Fruit fly (Drosophila melanogaster) whole organism, embryonic: Measurements from ENCODE around the gene Obp99d.

Experiments used
- Ada2b ChIP-seq: fragments of 200-800 bp; sonication (Bioruptor generic); IDR thresholded peaks from 2 replicates; pipeline ENCODE4 v1.3.6; 2022; ENCODE audit warnings: missing biosample characterization, missing genetic modification characterization
- Bdp1 ChIP-seq: fragments of 200-800 bp; sonication (Bioruptor generic); optimal IDR thresholded peaks from 3 replicates; lab custom pipeline; 2016; ENCODE audit warnings: missing biosample characterization, missing genetic modification characterization
- CG10274 ChIP-seq: fragments of 200-800 bp; sonication (Bioruptor generic); optimal IDR thresholded peaks from 3 replicates; lab custom pipeline; 2017; ENCODE audit warnings: missing biosample characterization, mild to moderate bottlenecking, missing genetic modification characterization
- CG10431 ChIP-seq: fragments of 200-800 bp; sonication (Bioruptor generic); optimal IDR thresholded peaks from 3 replicates; lab custom pipeline; 2018; ENCODE audit warnings: missing biosample characterization, mild to moderate bottlenecking, missing genetic modification characterization
- CG11085 ChIP-seq: fragments of 200-800 bp; sonication (Bioruptor generic); IDR thresholded peaks from 2 replicates; pipeline ENCODE4 v1.3.6; 2022; ENCODE audit warnings: missing biosample characterization, missing genetic modification characterization
- CG11093 ChIP-seq: fragments of 200-800 bp; sonication (Bioruptor generic); IDR thresholded peaks from 3 replicates; pipeline ENCODE4 v1.3.6; 2022; ENCODE audit warnings: missing biosample characterization, missing genetic modification characterization
- CG11398 ChIP-seq: fragments of 200-800 bp; sonication (Bioruptor generic); optimal IDR thresholded peaks from 2 replicates; lab custom pipeline; 2016; ENCODE audit warnings: missing biosample characterization, missing genetic modification characterization
- CG11696 ChIP-seq: fragments of 200-800 bp; sonication (Bioruptor generic); IDR thresholded peaks from 2 replicates; pipeline ENCODE4 v1.3.6; 2022; ENCODE audit warnings: missing biosample characterization, missing genetic modification characterization
- CG12299 ChIP-seq: fragments of 200-800 bp; sonication (Bioruptor generic); optimal IDR thresholded peaks from 2 replicates; lab custom pipeline; 2018; ENCODE audit warnings: missing biosample characterization, mild to moderate bottlenecking, missing genetic modification characterization
- CG14441 ChIP-seq: fragments of 200-800 bp; sonication (Bioruptor generic); IDR thresholded peaks from 2 replicates; pipeline ENCODE4 v1.3.6; 2022; ENCODE audit warnings: missing biosample characterization, missing genetic modification characterization
- CG14710 ChIP-seq: fragments of 200-800 bp; sonication (Bioruptor generic); optimal IDR thresholded peaks from 3 replicates; lab custom pipeline; 2019; ENCODE audit warnings: missing biosample characterization, mild to moderate bottlenecking, missing genetic modification characterization, moderate library complexity
- CG17361 ChIP-seq: fragments of 200-800 bp; sonication (Bioruptor generic); IDR thresholded peaks from 3 replicates; pipeline ENCODE4 v1.3.6; 2022; ENCODE audit warnings: missing biosample characterization, missing genetic modification characterization
- CG17385 ChIP-seq: fragments of 200-800 bp; sonication (Bioruptor generic); optimal IDR thresholded peaks from 3 replicates; lab custom pipeline; 2018; ENCODE audit warnings: missing biosample characterization, mild to moderate bottlenecking, missing genetic modification characterization
- CG18599 ChIP-seq: fragments of 200-800 bp; sonication (Bioruptor generic); optimal IDR thresholded peaks from 3 replicates; lab custom pipeline; 2017; ENCODE audit warnings: missing biosample characterization, missing genetic modification characterization, mild to moderate bottlenecking, moderate library complexity, missing genetic modification reagents
- CG2712 ChIP-seq: fragments of 200-800 bp; optimal IDR thresholded peaks from 3 replicates; lab custom pipeline; 2019; ENCODE audit warnings: missing biosample characterization, mild to moderate bottlenecking, missing genetic modification characterization, moderate library complexity
- CG2889 ChIP-seq: fragments of 200-800 bp; sonication (Bioruptor generic); IDR thresholded peaks from 3 replicates; pipeline ENCODE4 v1.3.6; 2022; ENCODE audit warnings: missing biosample characterization, missing genetic modification characterization
- CG33557 ChIP-seq: fragments of 200-800 bp; sonication (Bioruptor generic); optimal IDR thresholded peaks from 2 replicates; lab custom pipeline; 2019; ENCODE audit warnings: missing biosample characterization, mild to moderate bottlenecking, missing genetic modification characterization, moderate library complexity
- CG4328 ChIP-seq: fragments of 200-800 bp; sonication (Bioruptor generic); optimal IDR thresholded peaks from 3 replicates; lab custom pipeline; 2017; ENCODE audit warnings: missing biosample characterization, missing genetic modification reagents, missing genetic modification characterization
- CG8290 ChIP-seq, 3 experiments: fragments of 200-800 bp; sonication (Bioruptor generic); optimal IDR thresholded peaks; 2 replicates each; lab custom pipeline; 2016 to 2019; ENCODE audit warnings: missing biosample characterization in 3 of 3, missing genetic modification characterization in 3 of 3, mild to moderate bottlenecking in 2 of 3, moderate library complexity in 1 of 3
- CG8944 ChIP-seq: fragments of 200-800 bp; sonication (Bioruptor generic); optimal IDR thresholded peaks from 3 replicates; lab custom pipeline; 2016; ENCODE audit warnings: missing biosample characterization, missing genetic modification characterization
- CG9817 ChIP-seq: fragments of 200-800 bp; sonication (Bioruptor generic); optimal IDR thresholded peaks from 2 replicates; lab custom pipeline; 2018; ENCODE audit warnings: missing biosample characterization, mild to moderate bottlenecking, missing genetic modification characterization, moderate library complexity
- Eip74EF ChIP-seq, 2 experiments: fragments of 200-800 bp in 1 of 2; fragments of >200 bp in 1 of 2; sonication (Bioruptor generic) in 1 of 2; optimal IDR thresholded peaks; 2 replicates each; lab custom pipeline; 2017 to 2019; ENCODE audit warnings: missing biosample characterization in 2 of 2, missing genetic modification characterization in 2 of 2, mild to moderate bottlenecking in 1 of 2, moderate library complexity in 1 of 2
- GATAe ChIP-seq: fragments of 200-800 bp; sonication (Bioruptor generic); conservative IDR thresholded peaks from 2 replicates; pipeline ENCODE4 v1.3.6; 2022; ENCODE audit warnings: missing biosample characterization, missing genetic modification characterization
- HLH3B ChIP-seq: fragments of 200-800 bp; sonication (Bioruptor generic); IDR thresholded peaks from 2 replicates; pipeline ENCODE4 v1.3.6; 2022; ENCODE audit warnings: missing biosample characterization, missing genetic modification characterization
- Jarid2 ChIP-seq: fragments of 200-800 bp; sonication (Bioruptor generic); optimal IDR thresholded peaks from 3 replicates; lab custom pipeline; 2017; ENCODE audit warnings: mild to moderate bottlenecking, missing biosample characterization, missing genetic modification reagents, missing genetic modification characterization
- Mad ChIP-seq: fragments of 200-800 bp; sonication (Bioruptor generic); optimal IDR thresholded peaks from 2 replicates; lab custom pipeline; 2016; ENCODE audit warnings: missing biosample characterization, missing genetic modification characterization
- Nf-YC ChIP-seq: fragments of 200-800 bp; optimal IDR thresholded peaks from 3 replicates; lab custom pipeline; 2019; ENCODE audit warnings: missing biosample characterization, mild to moderate bottlenecking, missing genetic modification characterization, moderate library complexity
- Side ChIP-seq: fragments of 200-800 bp; sonication (Bioruptor generic); optimal IDR thresholded peaks from 2 replicates; lab custom pipeline; 2016; ENCODE audit warnings: missing biosample characterization, missing genetic modification characterization
- Trl ChIP-seq, 3 experiments: fragments of >200 bp in 2 of 3; fragments of 200-800 bp in 1 of 3; sonication (Bioruptor generic) in 1 of 3; optimal IDR thresholded peaks; 2 replicates in 1 of 3; 3 replicates in 2 of 3; lab custom pipeline; 2016 to 2017; ENCODE audit warnings: missing biosample characterization in 1 of 3, missing genetic modification characterization in 1 of 3
- YL-1 ChIP-seq: fragments of 200-800 bp; sonication (Bioruptor generic); optimal IDR thresholded peaks from 3 replicates; lab custom pipeline; 2017; ENCODE audit warnings: missing biosample characterization, mild to moderate bottlenecking, missing genetic modification characterization
- ab ChIP-seq: fragments of 200-800 bp; sonication (Bioruptor generic); optimal IDR thresholded peaks from 2 replicates; lab custom pipeline; 2016; ENCODE audit warnings: missing biosample characterization, missing genetic modification characterization
- bowl ChIP-seq: fragments of 200-800 bp; sonication (Bioruptor generic); IDR thresholded peaks from 2 replicates; pipeline ENCODE4 v1.3.6; 2022; ENCODE audit warnings: missing biosample characterization, missing genetic modification characterization
- br ChIP-seq: fragments of >200 bp; optimal IDR thresholded peaks from 2 replicates; lab custom pipeline; 2017
- cas ChIP-seq: fragments of 200-800 bp; sonication (Bioruptor generic); IDR thresholded peaks from 2 replicates; pipeline ENCODE4 v1.3.6; 2022; ENCODE audit warnings: missing biosample characterization, missing genetic modification characterization
- cato ChIP-seq: fragments of 200-800 bp; sonication (Bioruptor generic); optimal IDR thresholded peaks from 2 replicates; lab custom pipeline; 2016; ENCODE audit warnings: missing biosample characterization, missing genetic modification characterization, borderline replicate concordance
- chm ChIP-seq: fragments of 200-800 bp; sonication (Bioruptor generic); IDR thresholded peaks from 2 replicates; pipeline ENCODE4 v1.3.6; 2022; ENCODE audit warnings: missing biosample characterization, missing genetic modification characterization
- dati ChIP-seq: fragments of 200-800 bp; sonication (Bioruptor generic); IDR thresholded peaks from 2 replicates; pipeline ENCODE4 v1.3.6; 2022; ENCODE audit warnings: missing biosample characterization, missing genetic modification characterization
- dm ChIP-seq: fragments of 200-800 bp; sonication (Bioruptor generic); optimal IDR thresholded peaks from 3 replicates; lab custom pipeline; 2016; ENCODE audit warnings: missing biosample characterization, missing genetic modification characterization
- dpn ChIP-seq, 2 experiments: fragments of 200-800 bp; sonication (Bioruptor generic); optimal IDR thresholded peaks; 3 replicates each; lab custom pipeline; 2016; ENCODE audit warnings: missing biosample characterization in 2 of 2, missing genetic modification characterization in 2 of 2
- gem ChIP-seq: fragments of 200-800 bp; sonication (Bioruptor generic); optimal IDR thresholded peaks from 2 replicates; lab custom pipeline; 2019; ENCODE audit warnings: missing biosample characterization, mild to moderate bottlenecking, missing genetic modification characterization, moderate library complexity
- grn ChIP-seq: fragments of 200-800 bp; sonication (Bioruptor generic); optimal IDR thresholded peaks from 3 replicates; lab custom pipeline; 2017; ENCODE audit warnings: missing biosample characterization, missing genetic modification characterization
- insv ChIP-seq, 2 experiments: fragments of 200-800 bp; sonication (Bioruptor generic); optimal IDR thresholded peaks; 3 replicates each; lab custom pipeline; 2016 to 2018; ENCODE audit warnings: missing biosample characterization in 2 of 2, missing genetic modification characterization in 2 of 2
- kni ChIP-seq: fragments of 200-800 bp; sonication (Bioruptor generic); optimal IDR thresholded peaks from 3 replicates; lab custom pipeline; 2017; ENCODE audit warnings: mild to moderate bottlenecking, missing biosample characterization, missing genetic modification reagents, missing genetic modification characterization
- lbe ChIP-seq: fragments of 200-800 bp; sonication (Bioruptor generic); optimal IDR thresholded peaks from 2 replicates; lab custom pipeline; 2016; ENCODE audit warnings: missing biosample characterization, mild to moderate bottlenecking, missing genetic modification characterization
- mirr ChIP-seq: fragments of 200-800 bp; sonication (Bioruptor generic); optimal IDR thresholded peaks from 3 replicates; lab custom pipeline; 2018; ENCODE audit warnings: missing biosample characterization, mild to moderate bottlenecking, missing genetic modification characterization
- prd ChIP-seq, 3 experiments: fragments of >200 bp in 2 of 3; fragments of 200-800 bp in 1 of 3; sonication (Bioruptor generic) in 1 of 3; optimal IDR thresholded peaks in 2 of 3; IDR thresholded peaks in 1 of 3; 2 replicates in 2 of 3; 3 replicates in 1 of 3; pipeline versions ENCODE4 v1.3.6 to Lab custom; 2017 to 2022; ENCODE audit warnings: missing biosample characterization in 1 of 3, missing genetic modification characterization in 1 of 3
- pum ChIP-seq: fragments of 200-800 bp; sonication (Bioruptor generic); optimal IDR thresholded peaks from 2 replicates; lab custom pipeline; 2016; ENCODE audit warnings: missing biosample characterization, missing genetic modification characterization
- sisA ChIP-seq: fragments of 200-800 bp; sonication (Bioruptor generic); IDR thresholded peaks from 2 replicates; pipeline ENCODE4 v1.3.6; 2022; ENCODE audit warnings: missing biosample characterization, missing genetic modification characterization
- ssp ChIP-seq: fragments of 200-800 bp; sonication (Bioruptor generic); IDR thresholded peaks from 2 replicates; pipeline ENCODE4 v1.3.6; 2022; ENCODE audit warnings: missing biosample characterization, missing genetic modification characterization
- unc-4 ChIP-seq: fragments of 200-800 bp; sonication (Bioruptor generic); IDR thresholded peaks from 2 replicates; pipeline ENCODE4 v1.3.6; 2022; ENCODE audit warnings: missing biosample characterization, missing genetic modification characterization; ENCODE audit not compliant: partially characterized antibody
- yki ChIP-seq: fragments of >200 bp; optimal IDR thresholded peaks from 3 replicates; lab custom pipeline; 2018

The Obp99d gene

DNA sequence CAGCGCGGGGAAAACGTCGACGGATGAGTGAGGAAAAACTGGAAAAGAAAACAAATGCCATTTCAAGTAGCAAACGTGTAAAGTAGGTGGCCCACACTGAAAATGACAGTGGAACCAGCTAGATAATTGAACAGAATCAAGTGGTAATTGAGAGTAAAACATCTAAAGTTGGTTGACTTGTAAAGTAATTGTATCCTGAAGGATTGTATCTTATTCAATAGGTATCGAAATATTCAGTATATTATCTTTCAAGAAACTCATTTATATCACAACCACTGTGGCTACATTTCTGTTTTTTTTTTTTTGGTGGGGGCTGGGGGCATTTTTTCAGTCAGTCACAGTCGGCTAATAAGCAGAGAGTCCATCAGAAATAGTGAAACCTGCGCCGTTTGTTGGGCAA is 15.1 kb upstream of the Obp99d start (continued):
- TF ChIP-seq dpn (GFP tag; optimal IDR thresholded peaks at IDR 0.05; lab: Kevin White, UChicago), result peak in 1 of 2 experiments; percentile 28
- no peak for TF ChIP-seq GATAe
- TF ChIP-seq sisA (GFP tag; lab: Robert Waterston, UW), result 0 out of 2 replicates have a peak, but pooled peaks have one; percentile 8
- no peak for TF ChIP-seq Nf-YC (tag; lab: Kevin White, UChicago)
- 0 out of 2 replicates have a peak, but pooled peaks have one; percentile 29 for TF ChIP-seq chm (GFP tag; lab: Robert Waterston, UW)
- TF ChIP-seq CG11398 (GFP tag; lab: Kevin White, UChicago), result no peak
- TF ChIP-seq CG17361 (GFP tag; lab: Robert Waterston, UW), result peak; percentile 66
- TF ChIP-seq kni, result no peak
- TF ChIP-seq CG8290 (GFP tag; optimal IDR thresholded peaks at IDR 0.05; lab: Kevin White, UChicago), result no peak
- TF ChIP-seq CG8290 (tag; optimal IDR thresholded peaks at IDR 0.05; lab: Kevin White, UChicago), result no peak
- TF ChIP-seq mirr (GFP tag; lab: Kevin White, UChicago), result no peak
- TF ChIP-seq ssp (GFP tag; lab: Robert Waterston, UW), result peak; percentile 58
- no peak for TF ChIP-seq YL-1
- TF ChIP-seq dati (GFP tag; lab: Robert Waterston, UW), result no peak
- no peak for TF ChIP-seq CG10274 (GFP tag; lab: Kevin White, UChicago)
- 0 out of 2 replicates have a peak, but pooled peaks have one; percentile 36 for TF ChIP-seq CG11696 (GFP tag; lab: Robert Waterston, UW)
- no peak for TF ChIP-seq ab (GFP tag; lab: Kevin White, UChicago)
- TF ChIP-seq Mad, result no peak
- no peak for TF ChIP-seq CG9817 (tag; lab: Kevin White, UChicago)
- no peak for TF ChIP-seq CG11085 (GFP tag; lab: Robert Waterston, UW)
- TF ChIP-seq HLH3B (GFP tag; lab: Robert Waterston, UW), result no peak
- TF ChIP-seq CG2889, result no peak
- no peak for TF ChIP-seq cato (GFP tag; lab: Kevin White, UChicago)
- no peak for TF ChIP-seq prd (optimal IDR thresholded peaks at IDR 0.05; lab: Kevin White, UChicago)
- TF ChIP-seq prd (GFP tag; IDR thresholded peaks at IDR 0.05; lab: Robert Waterston, UW), result peak; percentile 63
- no peak for TF ChIP-seq grn (GFP tag; lab: Kevin White, UChicago)
- TF ChIP-seq unc-4, result no peak
- TF ChIP-seq CG33557 (GFP tag; lab: Kevin White, UChicago), result no peak
- no peak for TF ChIP-seq Bdp1 (GFP tag; lab: Kevin White, UChicago)
- TF ChIP-seq Trl (optimal IDR thresholded peaks at IDR 0.05; lab: Kevin White, UChicago), result no peak
- peak; percentile 51 for TF ChIP-seq Trl (GFP tag; optimal IDR thresholded peaks at IDR 0.05; lab: Kevin White, UChicago)
- no peak for TF ChIP-seq Jarid2 (GFP tag; lab: Kevin White, UChicago)
- no peak for TF ChIP-seq CG12299 (tag; lab: Kevin White, UChicago)
- TF ChIP-seq cas, result no peak
- no peak for TF ChIP-seq CG14710 (tag; lab: Kevin White, UChicago)
- no peak for TF ChIP-seq CG10431
- TF ChIP-seq CG11093 (GFP tag; lab: Robert Waterston, UW), result peak; percentile 41; the same call in 1 of the 3 replicates
- no peak for TF ChIP-seq CG4328 (GFP tag; lab: Kevin White, UChicago)
- no peak for TF ChIP-seq bowl
- TF ChIP-seq br (lab: Kevin White, UChicago), result no peak
- TF ChIP-seq CG17385 (GFP tag; lab: Kevin White, UChicago), result no peak
- TF ChIP-seq Eip74EF (GFP tag; optimal IDR thresholded peaks at IDR 0.05; lab: Kevin White, UChicago), result peak in 1 of 2 experiments; percentile 13
- TF ChIP-seq gem (tag; lab: Kevin White, UChicago), result peak; percentile 73
- no peak for TF ChIP-seq insv (GFP tag; optimal IDR thresholded peaks at IDR 0.05; lab: Kevin White, UChicago)
- TF ChIP-seq CG14441 (GFP tag; lab: Robert Waterston, UW), result peak; percentile 55
- no peak for TF ChIP-seq yki (lab: Kevin White, UChicago)
- no peak for TF ChIP-seq dm (GFP tag; lab: Kevin White, UChicago)
- TF ChIP-seq CG8944 (GFP tag; lab: Kevin White, UChicago), result no peak
- TF ChIP-seq Side, result peak; percentile 11
- no peak for TF ChIP-seq CG18599 (GFP tag; lab: Kevin White, UChicago)
- TF ChIP-seq CG2712, result peak; percentile 78
- TF ChIP-seq Ada2b (GFP tag; lab: Robert Waterston, UW), result no peak
- TF ChIP-seq lbe, result no peak
- TF ChIP-seq pum, result peak; percentile 60
